Fruit fly (Drosophila melanogaster) whole organism, prepupa: ENCODE data around the gene Usp2.

Experiments
- Blimp-1 ChIP-seq: fragments of 200-800 bp; sonication (Bioruptor generic); optimal IDR thresholded peaks from 3 replicates; lab custom pipeline; 2017; ENCODE audit warnings: missing biosample characterization, missing genetic modification characterization, mild to moderate bottlenecking, moderate library complexity, missing genetic modification reagents
- CG10631 ChIP-seq: fragments of 200-800 bp; sonication (Bioruptor generic); optimal IDR thresholded peaks from 2 replicates; lab custom pipeline; 2016; ENCODE audit warnings: missing biosample characterization, missing genetic modification characterization
- CG10669 ChIP-seq: fragments of 200-800 bp; sonication (Bioruptor generic); optimal IDR thresholded peaks from 3 replicates; lab custom pipeline; 2018; ENCODE audit warnings: missing biosample characterization, mild to moderate bottlenecking, missing genetic modification characterization, moderate library complexity
- CG11762 ChIP-seq: fragments of 200-800 bp; sonication (Bioruptor generic); optimal IDR thresholded peaks from 3 replicates; lab custom pipeline; 2016; ENCODE audit warnings: missing biosample characterization, missing genetic modification characterization; ENCODE audit not compliant: insufficient read depth
- CG11902 ChIP-seq: fragments of 200-800 bp; sonication (Bioruptor generic); optimal IDR thresholded peaks from 3 replicates; lab custom pipeline; 2016; ENCODE audit warnings: missing biosample characterization, missing genetic modification characterization
- CG1621 ChIP-seq: fragments of 200-800 bp; sonication (Bioruptor generic); optimal IDR thresholded peaks from 3 replicates; lab custom pipeline; 2018; ENCODE audit warnings: missing biosample characterization, mild to moderate bottlenecking, missing genetic modification characterization
- CG16779 ChIP-seq: fragments of 200-800 bp; sonication (Bioruptor generic); optimal IDR thresholded peaks from 3 replicates; lab custom pipeline; 2017; ENCODE audit warnings: missing biosample characterization, mild to moderate bottlenecking, missing genetic modification characterization
- CG3032 ChIP-seq: fragments of 200-800 bp; optimal IDR thresholded peaks from 2 replicates; lab custom pipeline; 2019; ENCODE audit warnings: missing biosample characterization, mild to moderate bottlenecking, missing genetic modification characterization, moderate library complexity
- CG31627 ChIP-seq: fragments of 200-800 bp; sonication (Bioruptor generic); optimal IDR thresholded peaks from 3 replicates; lab custom pipeline; 2016; ENCODE audit warnings: missing biosample characterization, missing genetic modification characterization
- CG32006 ChIP-seq: fragments of 200-800 bp; sonication (Bioruptor generic); optimal IDR thresholded peaks from 3 replicates; lab custom pipeline; 2017; ENCODE audit warnings: missing biosample characterization, mild to moderate bottlenecking, missing genetic modification characterization
- CG34406 ChIP-seq: fragments of 200-800 bp; sonication (Bioruptor generic); optimal IDR thresholded peaks from 3 replicates; lab custom pipeline; 2016; ENCODE audit warnings: missing biosample characterization, missing genetic modification characterization
- CG3919 ChIP-seq: fragments of 200-800 bp; sonication (Bioruptor generic); optimal IDR thresholded peaks from 3 replicates; lab custom pipeline; 2016; ENCODE audit warnings: missing biosample characterization, missing genetic modification characterization
- CG4318 ChIP-seq: fragments of 200-800 bp; sonication (Bioruptor generic); optimal IDR thresholded peaks from 3 replicates; lab custom pipeline; 2017; ENCODE audit warnings: missing biosample characterization, mild to moderate bottlenecking, missing genetic modification characterization
- CG6163 ChIP-seq: fragments of 200-800 bp; sonication (Bioruptor generic); IDR thresholded peaks from 3 replicates; pipeline ENCODE4 v1.3.6; 2022; ENCODE audit warnings: missing biosample characterization, missing genetic modification characterization
- CG6276 ChIP-seq: fragments of 200-800 bp; sonication (Bioruptor generic); optimal IDR thresholded peaks from 2 replicates; lab custom pipeline; 2017; ENCODE audit warnings: missing biosample characterization, mild to moderate bottlenecking, missing genetic modification characterization
- CG6792 ChIP-seq: fragments of 200-800 bp; sonication (Bioruptor generic); optimal IDR thresholded peaks from 3 replicates; lab custom pipeline; 2016; ENCODE audit warnings: missing biosample characterization, missing genetic modification characterization
- CG6808 ChIP-seq: fragments of 200-800 bp; sonication (Bioruptor generic); optimal IDR thresholded peaks from 3 replicates; lab custom pipeline; 2017; ENCODE audit warnings: missing biosample characterization, missing genetic modification characterization, mild to moderate bottlenecking, moderate library complexity, missing genetic modification reagents
- CG6854 ChIP-seq: fragments of 200-800 bp; sonication (Bioruptor generic); optimal IDR thresholded peaks from 2 replicates; lab custom pipeline; 2017; ENCODE audit warnings: missing biosample characterization, mild to moderate bottlenecking, missing genetic modification characterization
- CG7368 ChIP-seq: fragments of 200-800 bp; sonication (Bioruptor generic); optimal IDR thresholded peaks from 3 replicates; lab custom pipeline; 2016; ENCODE audit warnings: missing biosample characterization, missing genetic modification characterization
- CG8119 ChIP-seq: fragments of 200-800 bp; sonication (Bioruptor generic); IDR thresholded peaks from 3 replicates; pipeline ENCODE4 v1.3.6; 2022; ENCODE audit warnings: missing biosample characterization, missing genetic modification characterization
- CG8319 ChIP-seq: fragments of 200-800 bp; sonication (Bioruptor generic); optimal IDR thresholded peaks from 3 replicates; lab custom pipeline; 2016; ENCODE audit warnings: missing biosample characterization, missing genetic modification characterization
- CG8632 ChIP-seq: fragments of 200-800 bp; sonication (Bioruptor generic); optimal IDR thresholded peaks from 3 replicates; lab custom pipeline; 2016; ENCODE audit warnings: missing biosample characterization, missing genetic modification characterization
- CG9139 ChIP-seq: fragments of 200-800 bp; sonication (Bioruptor generic); optimal IDR thresholded peaks from 3 replicates; lab custom pipeline; 2017; ENCODE audit warnings: missing biosample characterization, mild to moderate bottlenecking, missing genetic modification characterization
- Eip75B ChIP-seq: fragments of 200-800 bp; sonication (Bioruptor generic); optimal IDR thresholded peaks from 3 replicates; lab custom pipeline; 2016; ENCODE audit warnings: missing biosample characterization, missing genetic modification characterization
- Eip78C ChIP-seq: fragments of 200-800 bp; sonication (Bioruptor generic); peaks from one replicate; lab custom pipeline; 2016; ENCODE audit warnings: missing biosample characterization, missing genetic modification characterization
- Eip93F ChIP-seq: fragments of 200-800 bp; sonication (Bioruptor generic); optimal IDR thresholded peaks from 2 replicates; lab custom pipeline; 2016; ENCODE audit warnings: missing biosample characterization, mild to moderate bottlenecking, missing genetic modification characterization
- Ets96B ChIP-seq: fragments of 200-800 bp; optimal IDR thresholded peaks from 2 replicates; lab custom pipeline; 2019; ENCODE audit warnings: missing biosample characterization, mild to moderate bottlenecking, missing genetic modification characterization, moderate library complexity
- Gug ChIP-seq: fragments of 200-800 bp; sonication (Bioruptor generic); IDR thresholded peaks from 2 replicates; pipeline ENCODE4 v1.3.6; 2022; ENCODE audit warnings: missing biosample characterization, missing genetic modification characterization
- Hr38 ChIP-seq: sonication (Bioruptor generic); optimal IDR thresholded peaks from 2 replicates; lab custom pipeline; 2016; ENCODE audit warnings: missing biosample characterization, missing genetic modification characterization
- Hr39 ChIP-seq: fragments of 200-800 bp; sonication (Bioruptor generic); optimal IDR thresholded peaks from 2 replicates; lab custom pipeline; 2016; ENCODE audit warnings: missing biosample characterization, missing genetic modification characterization
- Hr4 ChIP-seq: fragments of 200-800 bp; sonication (Bioruptor generic); optimal IDR thresholded peaks from 3 replicates; lab custom pipeline; 2016; ENCODE audit warnings: missing biosample characterization, missing genetic modification characterization
- Lpt ChIP-seq: fragments of 200-800 bp; sonication (Bioruptor generic); optimal IDR thresholded peaks from 3 replicates; lab custom pipeline; 2016; ENCODE audit warnings: missing biosample characterization, missing genetic modification characterization
- Met ChIP-seq: fragments of 200-800 bp; sonication (Bioruptor generic); optimal IDR thresholded peaks from 3 replicates; lab custom pipeline; 2016; ENCODE audit warnings: missing biosample characterization, missing genetic modification characterization
- OdsH ChIP-seq: fragments of 200-800 bp; sonication (Bioruptor generic); optimal IDR thresholded peaks from 3 replicates; lab custom pipeline; 2016; ENCODE audit warnings: missing biosample characterization, missing genetic modification characterization
- Smox ChIP-seq: fragments of 200-800 bp; sonication (Bioruptor generic); optimal IDR thresholded peaks from 3 replicates; lab custom pipeline; 2016; ENCODE audit warnings: missing biosample characterization, missing genetic modification characterization
- Sox102F ChIP-seq: fragments of 200-800 bp; sonication (Bioruptor generic); optimal IDR thresholded peaks from 2 replicates; lab custom pipeline; 2016; ENCODE audit warnings: missing biosample characterization, mild to moderate bottlenecking, missing genetic modification characterization
- Sox14 ChIP-seq: fragments of 200-800 bp; sonication (Bioruptor generic); optimal IDR thresholded peaks from 3 replicates; lab custom pipeline; 2016; ENCODE audit warnings: missing biosample characterization, missing genetic modification characterization
- achi ChIP-seq: fragments of 200-800 bp; sonication (Bioruptor generic); optimal IDR thresholded peaks from 3 replicates; lab custom pipeline; 2016; ENCODE audit warnings: missing biosample characterization, missing genetic modification characterization
- acj6 ChIP-seq: fragments of 200-800 bp; sonication (Bioruptor generic); optimal IDR thresholded peaks from 3 replicates; lab custom pipeline; 2016; ENCODE audit warnings: missing biosample characterization, missing genetic modification characterization
- cyc ChIP-seq: fragments of 200-800 bp; sonication (Bioruptor generic); optimal IDR thresholded peaks from 3 replicates; lab custom pipeline; 2016; ENCODE audit warnings: missing biosample characterization, missing genetic modification characterization
- dac ChIP-seq: fragments of 200-800 bp; sonication (Bioruptor generic); optimal IDR thresholded peaks from 2 replicates; lab custom pipeline; 2017; ENCODE audit warnings: missing biosample characterization, mild to moderate bottlenecking, missing genetic modification characterization
- dsx ChIP-seq: fragments of 200-800 bp; optimal IDR thresholded peaks from 3 replicates; lab custom pipeline; 2019; ENCODE audit warnings: missing biosample characterization, mild to moderate bottlenecking, missing genetic modification characterization, moderate library complexity; ENCODE audit not compliant: poor library complexity, severe bottlenecking
- eg ChIP-seq: fragments of 200-800 bp; sonication (Bioruptor generic); IDR thresholded peaks from 3 replicates; pipeline ENCODE4 v1.3.6; 2022; ENCODE audit warnings: missing biosample characterization, missing genetic modification characterization
- esn ChIP-seq: fragments of 200-800 bp; sonication (Bioruptor generic); optimal IDR thresholded peaks from 2 replicates; lab custom pipeline; 2016; ENCODE audit warnings: missing biosample characterization, mild to moderate bottlenecking, missing genetic modification characterization, moderate library complexity
- fd59A ChIP-seq: fragments of 200-800 bp; sonication (Bioruptor generic); optimal IDR thresholded peaks from 2 replicates; lab custom pipeline; 2017; ENCODE audit warnings: missing biosample characterization, mild to moderate bottlenecking, missing genetic modification characterization, missing genetic modification reagents
- fd85E ChIP-seq: fragments of 200-800 bp; sonication (Bioruptor generic); optimal IDR thresholded peaks from 3 replicates; lab custom pipeline; 2016; ENCODE audit warnings: missing biosample characterization, missing genetic modification characterization
- fkh ChIP-seq: fragments of 200-800 bp; sonication (Bioruptor generic); optimal IDR thresholded peaks from 3 replicates; lab custom pipeline; 2017; ENCODE audit warnings: missing biosample characterization, mild to moderate bottlenecking, missing genetic modification characterization, moderate library complexity
- lz ChIP-seq: fragments of 200-800 bp; sonication (Bioruptor generic); optimal IDR thresholded peaks from 3 replicates; lab custom pipeline; 2016; ENCODE audit warnings: missing biosample characterization, missing genetic modification characterization
- net ChIP-seq: fragments of 200-800 bp; sonication (Bioruptor generic); optimal IDR thresholded peaks from 3 replicates; lab custom pipeline; 2016; ENCODE audit warnings: missing biosample characterization, missing genetic modification characterization
- spab ChIP-seq: fragments of 200-800 bp; sonication (Bioruptor generic); optimal IDR thresholded peaks from 2 replicates; lab custom pipeline; 2017; ENCODE audit warnings: missing biosample characterization, mild to moderate bottlenecking, missing genetic modification characterization, missing genetic modification reagents
- ss ChIP-seq, 2 experiments: fragments of 200-800 bp; sonication (Bioruptor generic); optimal IDR thresholded peaks; 2 replicates in 1 of 2; 3 replicates in 1 of 2; lab custom pipeline; 2017 to 2018; ENCODE audit warnings: mild to moderate bottlenecking in 2 of 2, missing biosample characterization in 2 of 2, missing genetic modification characterization in 2 of 2, moderate library complexity in 1 of 2
- svp ChIP-seq: fragments of 200-800 bp; sonication (Bioruptor generic); peaks from one replicate; lab custom pipeline; 2016; ENCODE audit warnings: missing biosample characterization, missing genetic modification characterization
- topi ChIP-seq: fragments of 200-800 bp; sonication (Bioruptor generic); optimal IDR thresholded peaks from 3 replicates; lab custom pipeline; 2016; ENCODE audit warnings: missing biosample characterization, missing genetic modification characterization

The Usp2 gene

dm6 chrX:22509085-22509484 is 53.5 kb downstream of the Usp2 start:
- TF ChIP-seq Gug (GFP tag; lab: Robert Waterston, UW) (0 out of 2 replicates have a peak, but pooled peaks have one; percentile 16), CG11762 (GFP tag; lab: Kevin White, UChicago) (peak; percentile 2), Smox (GFP tag; lab: Kevin White, UChicago) (no peak), Eip75B (GFP tag; lab: Kevin White, UChicago) (no peak), dac (GFP tag; lab: Kevin White, UChicago) (peak; percentile 20), CG6854 (GFP tag; lab: Kevin White, UChicago) (no peak), CG3919 (GFP tag; lab: Kevin White, UChicago) (no peak), CG16779 (tag; lab: Kevin White, UChicago) (no peak), eg (GFP tag; lab: Robert Waterston, UW) (no peak; the same call in 2 of the 3 replicates), fd85E (no peak), Met (GFP tag; lab: Kevin White, UChicago) (peak; percentile 2), CG8319 (GFP tag; lab: Kevin White, UChicago) (no peak), CG8632 (GFP tag; lab: Kevin White, UChicago) (no peak), CG6276 (GFP tag; lab: Kevin White, UChicago) (no peak), Sox14 (GFP tag; lab: Kevin White, UChicago) (no peak), fd59A (GFP tag; lab: Kevin White, UChicago) (no peak), achi (no peak), acj6 (GFP tag; lab: Kevin White, UChicago) (no peak), Ets96B (no peak), CG3032 (no peak), Hr38 (GFP tag; lab: Kevin White, UChicago) (no peak), CG4318 (GFP tag; lab: Kevin White, UChicago) (peak; percentile 31), CG10669 (GFP tag; lab: Kevin White, UChicago) (no peak), svp (GFP tag; lab: Kevin White, UChicago) (peak; percentile 17), CG6808 (GFP tag; lab: Kevin White, UChicago) (no peak), Sox102F (GFP tag; lab: Kevin White, UChicago) (no peak), topi (GFP tag; lab: Kevin White, UChicago) (no peak), Eip78C (GFP tag; lab: Kevin White, UChicago) (peak; percentile 56), CG9139 (GFP tag; lab: Kevin White, UChicago) (no peak), spab (GFP tag; lab: Kevin White, UChicago) (no peak), Hr39 (GFP tag; lab: Kevin White, UChicago) (no peak), Eip93F (GFP tag; lab: Kevin White, UChicago) (no peak), cyc (no peak), CG6163 (GFP tag; lab: Robert Waterston, UW) (no peak), CG6792 (no peak), CG1621 (tag; lab: Kevin White, UChicago) (no peak), CG34406 (GFP tag; lab: Kevin White, UChicago) (no peak), lz (GFP tag; lab: Kevin White, UChicago) (no peak), OdsH (peak; percentile 38), ss (GFP tag; optimal IDR thresholded peaks at IDR 0.05; lab: Kevin White, UChicago) (no peak), CG11902 (no peak), esn (GFP tag; lab: Kevin White, UChicago) (no peak), CG32006 (GFP tag; lab: Kevin White, UChicago) (peak; percentile 79), CG10631 (GFP tag; lab: Kevin White, UChicago) (peak; percentile 18), Blimp-1 (GFP tag; lab: Kevin White, UChicago) (no peak), CG31627 (GFP tag; lab: Kevin White, UChicago) (no peak), Hr4 (peak; percentile 69), Lpt (peak; percentile 50), fkh (GFP tag; lab: Kevin White, UChicago) (no peak), CG7368 (GFP tag; lab: Kevin White, UChicago) (no peak), CG8119 (GFP tag; lab: Robert Waterston, UW) (peak; percentile 69; the same call in 2 of the 3 replicates), net (no peak), dsx (GFP tag; lab: Kevin White, UChicago) (no peak)
